Fruit fly (Drosophila melanogaster) whole organism, embryonic: ENCODE measurements around the gene CG12239.

Experiments
- CG11085 ChIP-seq: fragments of 200-800 bp; sonication (Bioruptor generic); IDR thresholded peaks from 2 replicates; pipeline ENCODE4 v1.3.6; 2022; ENCODE audit warnings: missing biosample characterization, missing genetic modification characterization
- CG11247 ChIP-seq: fragments of 200-800 bp; sonication (Bioruptor generic); IDR thresholded peaks from 2 replicates; pipeline ENCODE4 v1.3.6; 2022; ENCODE audit warnings: missing biosample characterization, missing genetic modification characterization
- CG11398 ChIP-seq: fragments of 200-800 bp; sonication (Bioruptor generic); optimal IDR thresholded peaks from 2 replicates; lab custom pipeline; 2016; ENCODE audit warnings: missing biosample characterization, missing genetic modification characterization
- CG11504 ChIP-seq: fragments of 200-800 bp; sonication (Bioruptor generic); optimal IDR thresholded peaks from 3 replicates; lab custom pipeline; 2019; ENCODE audit warnings: missing biosample characterization, mild to moderate bottlenecking, missing genetic modification characterization, moderate library complexity
- CG11695 ChIP-seq: fragments of 200-800 bp; sonication (Bioruptor generic); IDR thresholded peaks from 3 replicates; pipeline ENCODE4 v1.3.6; 2022; ENCODE audit warnings: missing biosample characterization, missing genetic modification characterization
- CG12104 ChIP-seq: fragments of 200-800 bp; sonication (Bioruptor generic); optimal IDR thresholded peaks from 3 replicates; lab custom pipeline; 2016; ENCODE audit warnings: missing biosample characterization, missing genetic modification characterization
- CG12391 ChIP-seq: fragments of 200-800 bp; sonication (Bioruptor generic); optimal IDR thresholded peaks from 3 replicates; lab custom pipeline; 2018; ENCODE audit warnings: missing biosample characterization, mild to moderate bottlenecking, missing genetic modification characterization, moderate library complexity
- CG12769 ChIP-seq: fragments of 200-800 bp; sonication (Bioruptor generic); optimal IDR thresholded peaks from 2 replicates; lab custom pipeline; 2019; ENCODE audit warnings: missing biosample characterization, mild to moderate bottlenecking, missing genetic modification characterization, moderate library complexity
- CG14014 ChIP-seq: fragments of 200-800 bp; sonication (Bioruptor generic); IDR thresholded peaks from 2 replicates; pipeline ENCODE4 v1.3.6; 2022; ENCODE audit warnings: missing biosample characterization, missing genetic modification characterization
- CG14710 ChIP-seq: fragments of 200-800 bp; sonication (Bioruptor generic); optimal IDR thresholded peaks from 3 replicates; lab custom pipeline; 2019; ENCODE audit warnings: missing biosample characterization, mild to moderate bottlenecking, missing genetic modification characterization, moderate library complexity
- CG15073 ChIP-seq: fragments of 200-800 bp; sonication (Bioruptor generic); optimal IDR thresholded peaks from 2 replicates; lab custom pipeline; 2016; ENCODE audit warnings: missing biosample characterization, missing genetic modification characterization
- CG15514 ChIP-seq: fragments of 200-800 bp; sonication (Bioruptor generic); optimal IDR thresholded peaks from 3 replicates; lab custom pipeline; 2017; ENCODE audit warnings: missing biosample characterization, missing genetic modification characterization, mild to moderate bottlenecking, moderate library complexity, missing genetic modification reagents
- CG1603 ChIP-seq: fragments of 200-800 bp; sonication (Bioruptor generic); optimal IDR thresholded peaks from 2 replicates; lab custom pipeline; 2019; ENCODE audit warnings: missing biosample characterization, mild to moderate bottlenecking, missing genetic modification characterization, moderate library complexity
- CG1647 ChIP-seq: fragments of 200-800 bp; sonication (Bioruptor generic); optimal IDR thresholded peaks from 3 replicates; lab custom pipeline; 2016; ENCODE audit warnings: missing biosample characterization, missing genetic modification characterization
- CG17829 ChIP-seq: fragments of 200-800 bp; optimal IDR thresholded peaks from 2 replicates; lab custom pipeline; 2019; ENCODE audit warnings: missing biosample characterization, mild to moderate bottlenecking, missing genetic modification characterization, moderate library complexity
- CG31388 ChIP-seq: fragments of 200-800 bp; sonication (Bioruptor generic); optimal IDR thresholded peaks from 2 replicates; lab custom pipeline; 2016; ENCODE audit warnings: missing biosample characterization, missing genetic modification characterization
- CG3726 ChIP-seq: fragments of 200-800 bp; sonication (Bioruptor generic); IDR thresholded peaks from 3 replicates; pipeline ENCODE4, ENCODE4 v1.3.6; 2022; ENCODE audit warnings: missing biosample characterization, missing genetic modification characterization
- CG4404 ChIP-seq: fragments of 200-800 bp; sonication (Bioruptor generic); IDR thresholded peaks from 2 replicates; pipeline ENCODE4 v1.3.6; 2022; ENCODE audit warnings: missing biosample characterization, missing genetic modification characterization
- CG5180 ChIP-seq: fragments of 200-800 bp; sonication (Bioruptor generic); optimal IDR thresholded peaks from 3 replicates; lab custom pipeline; 2017; ENCODE audit warnings: missing biosample characterization, missing genetic modification characterization, mild to moderate bottlenecking, moderate library complexity, missing genetic modification reagents
- CG7556 ChIP-seq: fragments of 200-800 bp; sonication (Bioruptor generic); optimal IDR thresholded peaks from 2 replicates; lab custom pipeline; 2017; ENCODE audit warnings: missing biosample characterization, mild to moderate bottlenecking, missing genetic modification characterization
- CG9932 ChIP-seq: fragments of 200-800 bp; sonication (Bioruptor generic); IDR thresholded peaks from 2 replicates; pipeline ENCODE4 v1.3.6; 2022; ENCODE audit warnings: missing biosample characterization, missing genetic modification characterization
- CkIIα-i1 ChIP-seq: fragments of 200-800 bp; sonication (Bioruptor generic); IDR thresholded peaks from 2 replicates; pipeline ENCODE4 v1.3.6; 2022; ENCODE audit warnings: missing biosample characterization, missing genetic modification characterization
- CoRest ChIP-seq: fragments of 200-800 bp; sonication (Bioruptor generic); optimal IDR thresholded peaks from 3 replicates; lab custom pipeline; 2018; ENCODE audit warnings: missing biosample characterization, mild to moderate bottlenecking, missing genetic modification characterization, moderate library complexity
- Dbx ChIP-seq: fragments of 200-800 bp; sonication (Bioruptor generic); IDR thresholded peaks from 3 replicates; pipeline ENCODE4 v1.3.6; 2022; ENCODE audit warnings: missing biosample characterization, missing genetic modification characterization
- Dip2 ChIP-seq: fragments of 200-800 bp; sonication (Bioruptor generic); IDR thresholded peaks from 2 replicates; pipeline ENCODE4 v1.3.6; 2022; ENCODE audit warnings: missing biosample characterization, missing genetic modification characterization
- Dp ChIP-seq: fragments of 200-800 bp; sonication (Bioruptor generic); optimal IDR thresholded peaks from 2 replicates; lab custom pipeline; 2018; ENCODE audit warnings: missing biosample characterization, mild to moderate bottlenecking, missing genetic modification characterization, moderate library complexity
- GATAe ChIP-seq: fragments of 200-800 bp; sonication (Bioruptor generic); conservative IDR thresholded peaks from 2 replicates; pipeline ENCODE4 v1.3.6; 2022; ENCODE audit warnings: missing biosample characterization, missing genetic modification characterization
- HHEX ChIP-seq: fragments of 200-800 bp; sonication (Bioruptor generic); optimal IDR thresholded peaks from 3 replicates; lab custom pipeline; 2017; ENCODE audit warnings: missing biosample characterization, mild to moderate bottlenecking, missing genetic modification characterization, missing genetic modification reagents
- HLH3B ChIP-seq: fragments of 200-800 bp; sonication (Bioruptor generic); IDR thresholded peaks from 2 replicates; pipeline ENCODE4 v1.3.6; 2022; ENCODE audit warnings: missing biosample characterization, missing genetic modification characterization
- Meics ChIP-seq: fragments of 200-800 bp; sonication (Bioruptor generic); optimal IDR thresholded peaks from 2 replicates; lab custom pipeline; 2017; ENCODE audit warnings: missing biosample characterization, mild to moderate bottlenecking, missing genetic modification characterization
- Rx ChIP-seq: fragments of 200-800 bp; sonication (Bioruptor generic); IDR thresholded peaks from 2 replicates; pipeline ENCODE4 v1.3.6; 2022; ENCODE audit warnings: missing biosample characterization, missing genetic modification characterization
- Sin3A ChIP-seq: fragments of >200 bp; optimal IDR thresholded peaks from 2 replicates; lab custom pipeline; 2018
- YL-1 ChIP-seq: fragments of 200-800 bp; sonication (Bioruptor generic); optimal IDR thresholded peaks from 3 replicates; lab custom pipeline; 2017; ENCODE audit warnings: missing biosample characterization, mild to moderate bottlenecking, missing genetic modification characterization
- ara ChIP-seq: fragments of 200-800 bp; sonication (Bioruptor generic); IDR thresholded peaks from 2 replicates; pipeline ENCODE4 v1.3.6; 2022; ENCODE audit warnings: missing biosample characterization, missing genetic modification characterization
- corto ChIP-seq: fragments of 200-800 bp; sonication (Bioruptor generic); optimal IDR thresholded peaks from 2 replicates; lab custom pipeline; 2016; ENCODE audit warnings: missing biosample characterization, mild to moderate bottlenecking, missing genetic modification characterization, moderate library complexity
- crp ChIP-seq, 2 experiments: fragments of 200-800 bp; sonication (Bioruptor generic); optimal IDR thresholded peaks; 2 replicates in 1 of 2; 3 replicates in 1 of 2; lab custom pipeline; 2017; ENCODE audit warnings: missing biosample characterization in 2 of 2, missing genetic modification characterization in 2 of 2, mild to moderate bottlenecking in 1 of 2, moderate library complexity in 1 of 2
- dimm ChIP-seq: fragments of 200-800 bp; sonication (Bioruptor generic); IDR thresholded peaks from 2 replicates; pipeline ENCODE4 v1.3.6; 2022; ENCODE audit warnings: missing biosample characterization, missing genetic modification characterization
- ems ChIP-seq: fragments of 200-800 bp; sonication (Bioruptor generic); optimal IDR thresholded peaks from 3 replicates; lab custom pipeline; 2016; ENCODE audit warnings: missing biosample characterization, missing genetic modification characterization
- grn ChIP-seq: fragments of 200-800 bp; sonication (Bioruptor generic); optimal IDR thresholded peaks from 3 replicates; lab custom pipeline; 2017; ENCODE audit warnings: missing biosample characterization, missing genetic modification characterization
- ind ChIP-seq: fragments of 200-800 bp; sonication (Bioruptor generic); optimal IDR thresholded peaks from 3 replicates; lab custom pipeline; 2016; ENCODE audit warnings: missing biosample characterization, missing genetic modification characterization
- mirr ChIP-seq: fragments of 200-800 bp; sonication (Bioruptor generic); optimal IDR thresholded peaks from 3 replicates; lab custom pipeline; 2018; ENCODE audit warnings: missing biosample characterization, mild to moderate bottlenecking, missing genetic modification characterization
- nerfin-1 ChIP-seq: fragments of 200-800 bp; sonication (Bioruptor generic); optimal IDR thresholded peaks from 3 replicates; lab custom pipeline; 2019; ENCODE audit warnings: missing biosample characterization, mild to moderate bottlenecking, missing genetic modification characterization, moderate library complexity
- peb ChIP-seq: fragments of 200-800 bp; sonication (Bioruptor generic); IDR thresholded peaks from 2 replicates; pipeline ENCODE4 v1.3.6; 2022; ENCODE audit warnings: missing biosample characterization, missing genetic modification characterization
- pita ChIP-seq: fragments of 200-800 bp; sonication (Bioruptor generic); optimal IDR thresholded peaks from 2 replicates; lab custom pipeline; 2017; ENCODE audit warnings: missing biosample characterization, mild to moderate bottlenecking, missing genetic modification characterization
- sc ChIP-seq, 3 experiments: fragments of >200 bp in 2 of 3; fragments of 200-800 bp in 1 of 3; sonication (Bioruptor generic) in 1 of 3; optimal IDR thresholded peaks; 2 replicates in 2 of 3; 3 replicates in 1 of 3; lab custom pipeline; 2017; ENCODE audit warnings: mild to moderate bottlenecking in 1 of 3, missing biosample characterization in 1 of 3, missing genetic modification characterization in 1 of 3, missing genetic modification reagents in 1 of 3
- tna ChIP-seq: fragments of 200-800 bp; sonication (Bioruptor generic); IDR thresholded peaks from 2 replicates; pipeline ENCODE4 v1.3.6; 2022; ENCODE audit warnings: missing biosample characterization, missing genetic modification characterization; ENCODE audit not compliant: partially characterized antibody
- vnd ChIP-seq: fragments of 200-800 bp; sonication (Bioruptor generic); IDR thresholded peaks from 3 replicates; pipeline ENCODE4 v1.3.6; 2022; ENCODE audit warnings: missing biosample characterization, missing genetic modification characterization; ENCODE audit not compliant: partially characterized antibody
- wor ChIP-seq: fragments of 200-800 bp; sonication (Bioruptor generic); IDR thresholded peaks from 2 replicates; pipeline ENCODE4 v1.3.6; 2022; ENCODE audit warnings: missing biosample characterization, missing genetic modification characterization

The CG12239 gene

DNA sequence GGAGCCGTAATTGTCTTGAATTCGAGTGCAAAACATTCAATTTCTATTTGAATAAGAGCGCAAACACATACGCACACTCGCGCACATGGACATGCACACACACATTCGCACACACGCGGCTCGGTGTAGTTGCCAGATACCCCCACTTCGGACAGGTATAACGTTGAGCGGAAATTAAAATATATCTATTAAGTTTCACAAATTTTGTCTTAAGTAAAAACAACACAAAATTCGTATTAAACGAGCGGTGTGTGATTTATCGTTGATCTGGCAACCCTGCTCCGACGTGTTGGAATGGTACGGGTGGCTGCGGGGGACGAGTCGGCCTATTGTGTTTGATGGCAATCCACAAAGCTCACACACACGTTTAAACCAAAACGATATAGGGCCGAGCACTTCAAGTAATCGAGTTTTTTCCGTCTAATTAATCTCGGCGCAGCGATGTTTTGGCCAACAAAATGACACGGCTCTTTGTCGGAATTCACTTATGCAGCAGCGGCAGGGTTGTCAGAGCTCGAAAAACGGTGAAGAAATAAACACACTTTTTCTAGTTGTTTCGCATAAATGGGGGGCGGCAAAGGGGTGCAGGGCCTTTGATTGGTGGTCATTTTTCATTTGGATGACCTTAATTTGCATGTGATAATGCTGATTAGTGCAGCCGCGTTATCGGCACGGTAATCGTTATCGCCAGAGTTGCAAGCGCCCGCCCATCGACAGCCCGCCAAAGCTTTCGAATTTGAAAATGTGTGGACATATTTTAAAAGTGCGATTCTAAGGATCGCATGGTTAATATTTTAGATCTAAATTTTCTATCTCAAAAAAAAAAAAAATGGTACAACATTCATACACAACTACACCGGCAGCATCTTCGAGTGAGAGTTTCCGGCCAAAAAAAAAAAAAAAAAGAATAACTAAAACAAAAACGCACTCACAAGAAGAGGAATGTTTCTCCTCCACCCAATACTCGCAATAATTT is 45.8 kb upstream of the CG12239 start (continued):
- TF ChIP-seq ind (GFP tag; lab: Kevin White, UChicago) (peak; percentile 53), crp (GFP tag; optimal IDR thresholded peaks at IDR 0.05; lab: Kevin White, UChicago) (no peak), nerfin-1 (tag; lab: Kevin White, UChicago) (peak; percentile 66), CG14710 (tag; lab: Kevin White, UChicago) (peak; percentile 43), Meics (GFP tag; lab: Kevin White, UChicago) (peak; percentile 73), CG3726 (peak; percentile 57; the same call in 1 of the 3 replicates), CG17829 (tag; lab: Kevin White, UChicago) (peak; percentile 69), CG11504 (peak; percentile 74), HHEX (GFP tag; lab: Kevin White, UChicago) (peak; percentile 83), GATAe (no peak), YL-1 (peak; percentile 36), CG11695 (peak; percentile 76), tna (GFP tag; lab: Robert Waterston, UW) (no peak), CG12391 (tag; lab: Kevin White, UChicago) (peak; percentile 71), sc (optimal IDR thresholded peaks at IDR 0.05; lab: Kevin White, UChicago) (no peak), sc (GFP tag; optimal IDR thresholded peaks at IDR 0.05; lab: Kevin White, UChicago) (peak; percentile 18), CG31388 (GFP tag; lab: Kevin White, UChicago) (no peak), CG11247 (GFP tag; lab: Robert Waterston, UW) (peak; percentile 72), CG15073 (peak; percentile 7), Dp (peak; percentile 81), vnd (GFP tag; lab: Robert Waterston, UW) (no peak), CG7556 (GFP tag; lab: Kevin White, UChicago) (peak; percentile 77), ara (peak; percentile 79), Rx (GFP tag; lab: Robert Waterston, UW) (peak; percentile 74), grn (GFP tag; lab: Kevin White, UChicago) (no peak), CG12104 (peak; percentile 52), pita (GFP tag; lab: Kevin White, UChicago) (no peak), corto (peak; percentile 56), CG4404 (GFP tag; lab: Robert Waterston, UW) (peak; percentile 66), CG5180 (GFP tag; lab: Kevin White, UChicago) (peak; percentile 63), CG11085 (GFP tag; lab: Robert Waterston, UW) (peak; percentile 50), CG14014 (GFP tag; lab: Robert Waterston, UW) (peak; percentile 85), CG9932 (GFP tag; lab: Robert Waterston, UW) (peak; percentile 83), CG1603 (peak; percentile 86), wor (GFP tag; lab: Robert Waterston, UW) (peak; percentile 57), CG1647 (GFP tag; lab: Kevin White, UChicago) (peak; percentile 18), CG15514 (GFP tag; lab: Kevin White, UChicago) (peak; percentile 67), CoRest (tag; lab: Kevin White, UChicago) (peak; percentile 72), CG11398 (GFP tag; lab: Kevin White, UChicago) (no peak), CkIIα-i1 (GFP tag; lab: Robert Waterston, UW) (no peak), peb (GFP tag; lab: Robert Waterston, UW) (no peak), dimm (GFP tag; lab: Robert Waterston, UW) (peak; percentile 60; the same call in 1 of the 2 replicates), CG12769 (tag; lab: Kevin White, UChicago) (peak; percentile 89), HLH3B (GFP tag; lab: Robert Waterston, UW) (peak; percentile 73), Sin3A (lab: Kevin White, UChicago) (peak; percentile 6), Dbx (peak; percentile 59; the same call in 1 of the 3 replicates), Dip2 (GFP tag; lab: Robert Waterston, UW) (no peak), ems (GFP tag; lab: Kevin White, UChicago) (peak; percentile 42), mirr (GFP tag; lab: Kevin White, UChicago) (peak; percentile 64)
